Worm (Caenorhabditis elegans) whole organism, L4 larva: ENCODE data around the gene srx-39.

Experiments used
- D1046.2 ChIP-seq: fragments of 200-800 bp; sonication (Bioruptor generic); IDR thresholded peaks from 2 replicates; pipeline ENCODE4 v1.3.6; 2022; ENCODE audit warnings: missing genetic modification characterization, missing compliant biosample characterization
- F37D6.2 ChIP-seq: sonication (generic microtip); optimal IDR thresholded peaks from 2 replicates; lab custom pipeline; 2016; ENCODE audit warnings: mild to moderate bottlenecking, missing genetic modification characterization, missing compliant biosample characterization
- ZK546.5 ChIP-seq, 2 experiments: sonication (generic microtip); optimal IDR thresholded peaks; 2 replicates each; lab custom pipeline; 2017; ENCODE audit warnings: missing biosample characterization in 2 of 2, missing genetic modification characterization in 2 of 2
- aha-1 ChIP-seq: fragments of 150-350 bp; peaks from one replicate; lab custom pipeline; 2014; ENCODE audit warnings: missing biosample characterization, missing genetic modification characterization
- arid-1 ChIP-seq: fragments of 200-800 bp; sonication (Bioruptor generic); conservative IDR thresholded peaks from 2 replicates; pipeline ENCODE4 v1.3.6; 2022; ENCODE audit warnings: missing genetic modification reagents, missing genetic modification characterization, missing compliant biosample characterization
- ctbp-1 ChIP-seq: fragments of 200-800 bp; sonication (Bioruptor generic); IDR thresholded peaks from 2 replicates; pipeline ENCODE4 v1.3.6; 2022; ENCODE audit warnings: missing genetic modification reagents, missing genetic modification characterization, missing compliant biosample characterization
- daf-8 ChIP-seq: fragments of 200-800 bp; sonication (Bioruptor generic); IDR thresholded peaks from 2 replicates; pipeline ENCODE4 v1.3.6; 2022; ENCODE audit warnings: missing genetic modification characterization, missing compliant biosample characterization
- dpl-1 ChIP-seq: fragments of 150-350 bp; optimal IDR thresholded peaks from 2 replicates; lab custom pipeline; 2014; ENCODE audit warnings: missing biosample characterization, missing genetic modification reagents, missing genetic modification characterization
- hif-1 ChIP-seq, 2 experiments: sonication (generic microtip); optimal IDR thresholded peaks; 2 replicates each; lab custom pipeline; 2016 to 2017; ENCODE audit warnings: missing compliant biosample characterization in 2 of 2, missing genetic modification characterization in 2 of 2, missing genetic modification reagents in 2 of 2, missing genotype in 2 of 2, mild to moderate bottlenecking in 1 of 2
- lin-15B ChIP-seq: fragments of 150-350 bp; sonication (generic microtip); optimal IDR thresholded peaks from 3 replicates; lab custom pipeline; 2014; ENCODE audit warnings: missing biosample characterization, missing genetic modification characterization
- lir-3 ChIP-seq: sonication (generic microtip); optimal IDR thresholded peaks from 2 replicates; lab custom pipeline; 2016; ENCODE audit warnings: mild to moderate bottlenecking, missing genetic modification characterization, missing compliant biosample characterization
- mdl-1 ChIP-seq, 2 experiments: fragments of 150-350 bp in 1 of 2; sonication (generic microtip) in 1 of 2; optimal IDR thresholded peaks; 2 replicates each; lab custom pipeline; 2014 to 2017; ENCODE audit warnings: missing biosample characterization in 2 of 2, missing genetic modification characterization in 2 of 2
- mdt-29 ChIP-seq: fragments of 200-800 bp; sonication (Bioruptor generic); IDR thresholded peaks from 2 replicates; pipeline ENCODE4 v1.3.6; 2022; ENCODE audit warnings: missing genetic modification reagents, missing genetic modification characterization, missing compliant biosample characterization
- mxl-2 ChIP-seq: fragments of 200-800 bp; sonication (Bioruptor generic); conservative IDR thresholded peaks from 2 replicates; pipeline ENCODE4 v1.3.6; 2022; ENCODE audit warnings: missing genetic modification reagents, missing genetic modification characterization, missing compliant biosample characterization
- nhr-28 ChIP-seq: fragments of 150-350 bp; optimal IDR thresholded peaks from 2 replicates; lab custom pipeline; 2014; ENCODE audit warnings: missing biosample characterization, missing genetic modification characterization
- nhr-41 ChIP-seq: fragments of 200-800 bp; sonication (Bioruptor generic); IDR thresholded peaks from 2 replicates; pipeline ENCODE4 v1.3.6; 2022; ENCODE audit warnings: missing genetic modification reagents, missing genetic modification characterization, missing compliant biosample characterization
- nhr-48 ChIP-seq: sonication (generic microtip); optimal IDR thresholded peaks from 2 replicates; lab custom pipeline; 2016; ENCODE audit warnings: mild to moderate bottlenecking, missing genetic modification characterization, missing compliant biosample characterization
- nhr-77 ChIP-seq: fragments of 150-350 bp; optimal IDR thresholded peaks from 2 replicates; lab custom pipeline; 2014; ENCODE audit warnings: missing biosample characterization, missing genetic modification characterization
- unc-39 ChIP-seq: sonication (generic microtip); optimal IDR thresholded peaks from 2 replicates; lab custom pipeline; 2017; ENCODE audit warnings: missing biosample characterization, missing genetic modification characterization
- unc-62 ChIP-seq, 3 experiments: fragments of 150-350 bp in 1 of 3; sonication (generic microtip); optimal IDR thresholded peaks in 2 of 3; peaks in 1 of 3; 1 replicate in 1 of 3; 2 replicates in 2 of 3; lab custom pipeline; 2014 to 2017; ENCODE audit warnings: missing biosample characterization in 3 of 3, missing genetic modification characterization in 3 of 3, missing genetic modification reagents in 3 of 3, missing genotype in 1 of 3
- zag-1 ChIP-seq: fragments of 150-350 bp; optimal IDR thresholded peaks from 2 replicates; lab custom pipeline; 2014; ENCODE audit warnings: missing biosample characterization, missing genetic modification characterization

Gene srx-39

ce11 chrV:5110684-5111083 is 46.9 kb downstream of the srx-39 start, which contains the start of gene ugt-63:
TSS of gene ugt-63 (minus strand) at chrV:5110772.
- TF ChIP-seq unc-62 (GFP tag; optimal IDR thresholded peaks at IDR 0.05 in 1 of 2; lab: Kevin White, UChicago) (peak in 1 of 2 experiments; percentile 61), unc-62 (tag; optimal IDR thresholded peaks at IDR 0.05; lab: Kevin White, UChicago) (no peak), aha-1 (tag; lab: Kevin White, UChicago) (peak; percentile 26), mdl-1 (tag; optimal IDR thresholded peaks at IDR 0.05; lab: Kevin White, UChicago) (peak in 1 of 2 experiments; percentile 11), lin-15B (no peak), mdt-29 (GFP tag; lab: Robert Waterston, UW) (no peak), dpl-1 (GFP tag; lab: Kevin White, UChicago) (no peak), nhr-48 (tag; lab: Kevin White, UChicago) (peak; percentile 46), mxl-2 (GFP tag; lab: Robert Waterston, UW) (no peak), daf-8 (GFP tag; lab: Robert Waterston, UW) (no peak), nhr-28 (tag; lab: Kevin White, UChicago) (peak; percentile 99)

ce11 chrV:5107816-5108215 is 49.7 kb downstream of the srx-39 start, which contains the start of gene srab-3:
TSS of gene srab-3 (minus strand) at chrV:5107916.
- TF ChIP-seq F37D6.2 (tag; lab: Kevin White, UChicago) = no peak
- no peak for TF ChIP-seq D1046.2 (GFP tag; lab: Robert Waterston, UW)
- TF ChIP-seq nhr-77 (tag; lab: Kevin White, UChicago) = no peak
- no peak for TF ChIP-seq hif-1 (tag; optimal IDR thresholded peaks at IDR 0.05; lab: Kevin White, UChicago)
- TF ChIP-seq zag-1 (tag; lab: Kevin White, UChicago) = no peak
- no peak for TF ChIP-seq arid-1
- no peak for TF ChIP-seq unc-62 (GFP tag; optimal IDR thresholded peaks at IDR 0.05 in 1 of 2; lab: Kevin White, UChicago)
- TF ChIP-seq unc-62 (tag; optimal IDR thresholded peaks at IDR 0.05; lab: Kevin White, UChicago) = no peak
- no peak for TF ChIP-seq mxl-2 (GFP tag; lab: Robert Waterston, UW)
- no peak for TF ChIP-seq nhr-41 (GFP tag; lab: Robert Waterston, UW)
- TF ChIP-seq lir-3 (tag; lab: Kevin White, UChicago) = no peak
- TF ChIP-seq ctbp-1 = no peak
- TF ChIP-seq ZK546.5 (tag; optimal IDR thresholded peaks at IDR 0.05; lab: Kevin White, UChicago) = no peak
- TF ChIP-seq unc-39 (tag; lab: Kevin White, UChicago) = no peak
